Worm (Caenorhabditis elegans) whole organism, mixed stage, embryonic: ENCODE results near the gene clec-123.

ENCODE experiments used
- bed-3 ChIP-seq: fragments of 200-800 bp; sonication (Bioruptor generic); optimal IDR thresholded peaks from 3 replicates; lab custom pipeline; 2018; ENCODE audit warnings: mild to moderate bottlenecking, missing genetic modification characterization, moderate library complexity, missing compliant biosample characterization
- ceh-43 ChIP-seq: fragments of 200-800 bp; sonication (Bioruptor generic); optimal IDR thresholded peaks from 2 replicates; lab custom pipeline; 2018; ENCODE audit warnings: mild to moderate bottlenecking, missing genetic modification characterization, moderate library complexity, missing compliant biosample characterization
- ces-1 ChIP-seq: fragments of 150-350 bp; optimal IDR thresholded peaks from 2 replicates; lab custom pipeline; 2014; ENCODE audit warnings: missing biosample characterization, missing genetic modification reagents, missing genetic modification characterization
- elt-3 ChIP-seq: fragments of 150-350 bp; optimal IDR thresholded peaks from 2 replicates; lab custom pipeline; 2014; ENCODE audit warnings: missing biosample characterization, missing genetic modification characterization
- flh-1 ChIP-seq: fragments of 200-800 bp; sonication (Bioruptor generic); optimal IDR thresholded peaks from 2 replicates; lab custom pipeline; 2018; ENCODE audit warnings: mild to moderate bottlenecking, missing genetic modification characterization, moderate library complexity, missing compliant biosample characterization
- lsy-2 ChIP-seq: fragments of 150-350 bp; optimal IDR thresholded peaks from 2 replicates; lab custom pipeline; 2014; ENCODE audit warnings: missing biosample characterization, missing genetic modification characterization
- nhr-237 ChIP-seq: fragments of 150-350 bp; optimal IDR thresholded peaks from 2 replicates; lab custom pipeline; 2014; ENCODE audit warnings: missing biosample characterization, missing genetic modification characterization
- nhr-28 ChIP-seq: fragments of 150-350 bp; optimal IDR thresholded peaks from 2 replicates; lab custom pipeline; 2014; ENCODE audit warnings: missing biosample characterization, missing genetic modification characterization
- snpc-4 ChIP-seq: fragments of 150-350 bp; optimal IDR thresholded peaks from 2 replicates; lab custom pipeline; 2014; ENCODE audit warnings: missing biosample characterization, missing genetic modification characterization
- unc-62 ChIP-seq: fragments of 150-350 bp; optimal IDR thresholded peaks from 2 replicates; lab custom pipeline; 2014; ENCODE audit warnings: missing biosample characterization, missing genetic modification reagents, missing genetic modification characterization
- zip-8 ChIP-seq: fragments of 150-350 bp; optimal IDR thresholded peaks from 2 replicates; lab custom pipeline; 2014; ENCODE audit warnings: missing biosample characterization, missing genetic modification characterization
- ztf-11 ChIP-seq: fragments of 150-350 bp; optimal IDR thresholded peaks from 2 replicates; lab custom pipeline; 2014; ENCODE audit warnings: missing biosample characterization, missing genetic modification characterization

DNA sequence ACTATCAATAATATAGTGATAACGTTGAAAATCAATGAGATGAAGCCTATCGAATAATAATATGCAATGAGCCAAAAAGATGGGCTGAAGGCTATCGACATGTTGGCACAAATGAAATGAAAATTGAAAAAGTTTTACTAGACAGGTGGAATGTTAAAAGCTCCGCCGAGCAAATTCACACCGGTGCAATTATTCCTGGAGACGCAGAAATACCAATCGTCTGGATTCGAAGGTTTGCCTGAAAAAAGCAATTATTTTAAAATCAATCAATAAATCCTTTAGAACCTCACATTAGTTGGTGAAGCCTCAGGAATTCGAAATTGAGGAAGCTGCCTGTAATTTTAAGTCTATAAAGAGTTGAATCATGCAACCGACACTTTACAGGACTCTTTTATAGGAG, 40.3 kb downstream of the clec-123 start, which contains the start of gene sri-32:
- TF ChIP-seq snpc-4 (tag; lab: Kevin White, UChicago) (no peak), ces-1 (GFP tag; lab: Kevin White, UChicago) (no peak), ztf-11 (tag; lab: Kevin White, UChicago) (no peak), flh-1 (GFP tag; lab: Kevin White, UChicago) (no peak), nhr-237 (tag; lab: Kevin White, UChicago) (no peak), zip-8 (no peak), ceh-43 (GFP tag; lab: Kevin White, UChicago) (no peak), bed-3 (GFP tag; lab: Kevin White, UChicago) (no peak), elt-3 (tag; lab: Kevin White, UChicago) (no peak), lsy-2 (tag; lab: Kevin White, UChicago) (no peak), nhr-28 (tag; lab: Kevin White, UChicago) (no peak), unc-62 (GFP tag; lab: Kevin White, UChicago) (no peak)
